Worm (Caenorhabditis elegans) whole organism, L1 larva: ENCODE results near the gene C26D10.7.

Experiments used
- nhr-19 ChIP-seq: fragments of 200-800 bp; sonication (Bioruptor generic); conservative IDR thresholded peaks from 2 replicates; pipeline ENCODE4 v1.3.6; 2022; ENCODE audit warnings: missing genetic modification characterization, missing compliant biosample characterization
- nhr-237 ChIP-seq: fragments of 150-350 bp; optimal IDR thresholded peaks from 2 replicates; lab custom pipeline; 2014; ENCODE audit warnings: missing biosample characterization, missing genetic modification characterization
- nhr-76 ChIP-seq: sonication (generic microtip); optimal IDR thresholded peaks from 2 replicates; lab custom pipeline; 2017; ENCODE audit warnings: missing biosample characterization, missing genetic modification characterization
- nhr-77 ChIP-seq: fragments of 150-350 bp; optimal IDR thresholded peaks from 2 replicates; lab custom pipeline; 2014; ENCODE audit warnings: missing biosample characterization, missing genetic modification characterization
- skn-1 ChIP-seq: fragments of 150-350 bp; optimal IDR thresholded peaks from 2 replicates; lab custom pipeline; 2014; ENCODE audit warnings: missing biosample characterization, missing genetic modification characterization

ce11 chrII:8381197-8381596 lies 47.5 kb downstream of the C26D10.7 start, which contains the start of gene F49E12.12:
- TF ChIP-seq nhr-77 (tag; lab: Kevin White, UChicago) (no peak), skn-1 (tag; lab: Kevin White, UChicago) (no peak), nhr-76 (tag; lab: Kevin White, UChicago) (no peak), nhr-19 (no peak), nhr-237 (tag; lab: Kevin White, UChicago) (no peak)
